Worm (Caenorhabditis elegans): ENCODE data around the gene hip-1.
A peak's percentile ranks its signal among the peaks of the same experiment; 100 is the strongest.

The hip-1 gene

ce11 chrIII:13621012-13621411, 1.3 kb downstream of the hip-1 start:
- TF ChIP-seq syd-9 (tag; optimal IDR thresholded peaks at IDR 0.05) (no peak), pha-2 (tag; optimal IDR thresholded peaks at IDR 0.05) (no peak), ceh-34 (tag; optimal IDR thresholded peaks at IDR 0.05) (no peak), pax-1 (tag; optimal IDR thresholded peaks at IDR 0.05) (no peak), hlh-15 (tag; optimal IDR thresholded peaks at IDR 0.05) (no peak), ama-1 (optimal IDR thresholded peaks at IDR 0.05) (no peak), T23F11.4 (GFP tag; optimal IDR thresholded peaks at IDR 0.05) (no peak), mec-3 (tag; optimal IDR thresholded peaks at IDR 0.05; ENCODE audit: borderline replicate concordance) (no peak), ceh-6 (GFP tag; optimal IDR thresholded peaks at IDR 0.05) (no peak), C08G9.2 (tag; optimal IDR thresholded peaks at IDR 0.05) (no peak), unc-86 (tag; optimal IDR thresholded peaks at IDR 0.05) (no peak), pha-4 (tag; optimal IDR thresholded peaks at IDR 0.05) (no peak), ref-2 (tag; optimal IDR thresholded peaks at IDR 0.05) (no peak), che-1 (tag; optimal IDR thresholded peaks at IDR 0.05) (no peak), C38D4.7 (GFP tag; optimal IDR thresholded peaks at IDR 0.05) (no peak)

ce11 chrIII:13616793-13617192, 5.5 kb downstream of the hip-1 start, which contains the start of gene T12D8.9:
T12D8.9 (plus strand) TSS chrIII:13617104.
- TF ChIP-seq unc-55 (GFP tag; optimal IDR thresholded peaks at IDR 0.05) (peak; percentile 16), tbx-2 (tag; optimal IDR thresholded peaks at IDR 0.05) (peak; percentile 31), rnt-1 (tag; optimal IDR thresholded peaks at IDR 0.05) (peak; percentile 29), hlh-30 (tag; optimal IDR thresholded peaks at IDR 0.05; ENCODE audit: insufficient read depth) (no peak), ceh-31 (tag; optimal IDR thresholded peaks at IDR 0.05) (no peak), ceh-18 (tag; optimal IDR thresholded peaks at IDR 0.05) (peak; percentile 78), hlh-8 (tag; optimal IDR thresholded peaks at IDR 0.05) (peak; percentile 42), eyg-1 (tag; optimal IDR thresholded peaks at IDR 0.05) (no peak)

- peak; percentile 0 for TF ChIP-seq hlh-6 (tag; optimal IDR thresholded peaks at IDR 0.05)
- TF ChIP-seq elt-4 (tag; optimal IDR thresholded peaks at IDR 0.05): peak; percentile 36
- TF ChIP-seq unc-42 (tag; optimal IDR thresholded peaks at IDR 0.05): no peak
These were observed 6.8 kb downstream of the hip-1 start for ce11 chrIII:13615530-13615929.

- TF ChIP-seq unc-3 (GFP tag; conservative IDR thresholded peaks at IDR 0.05): no peak
- no peak for TF ChIP-seq unc-3 (tag; optimal IDR thresholded peaks at IDR 0.05)
- no peak for TF ChIP-seq ahr-1 (tag; optimal IDR thresholded peaks at IDR 0.05)
- TF ChIP-seq ceh-19 (GFP tag; optimal IDR thresholded peaks at IDR 0.05): no peak
- no peak for TF ChIP-seq ceh-22 (tag; optimal IDR thresholded peaks at IDR 0.05)
- TF ChIP-seq npax-4 (tag; optimal IDR thresholded peaks at IDR 0.05): no peak
- no peak for TF ChIP-seq nfya-1 (tag; optimal IDR thresholded peaks at IDR 0.05)
- TF ChIP-seq hlh-30 (tag; optimal IDR thresholded peaks at IDR 0.05; ENCODE audit: insufficient read depth): no peak
- TF ChIP-seq ets-4 (tag; optimal IDR thresholded peaks at IDR 0.05): no peak
- TF ChIP-seq nhr-232 (tag; optimal IDR thresholded peaks at IDR 0.05): no peak
These were observed 7.5 kb downstream of the hip-1 start for ce11 chrIII:13614751-13615150.

ce11 chrIII:13614206-13614605, 8.1 kb downstream of the hip-1 start:
- TF ChIP-seq hlh-8 (tag; optimal IDR thresholded peaks at IDR 0.05): no peak
- TF ChIP-seq nfya-1 (tag; optimal IDR thresholded peaks at IDR 0.05): no peak
- no peak for TF ChIP-seq C08G9.2 (tag; optimal IDR thresholded peaks at IDR 0.05)
- no peak for TF ChIP-seq ref-2 (tag; optimal IDR thresholded peaks at IDR 0.05)
- TF ChIP-seq dmd-4 (tag; optimal IDR thresholded peaks at IDR 0.05; ENCODE audit: borderline replicate concordance): no peak
- no peak for TF ChIP-seq ets-4 (tag; optimal IDR thresholded peaks at IDR 0.05)
- TF ChIP-seq T23F11.4 (GFP tag; optimal IDR thresholded peaks at IDR 0.05): no peak
